Worm (Caenorhabditis elegans): Measurements from ENCODE around the gene srx-18.

Gene srx-18

DNA sequence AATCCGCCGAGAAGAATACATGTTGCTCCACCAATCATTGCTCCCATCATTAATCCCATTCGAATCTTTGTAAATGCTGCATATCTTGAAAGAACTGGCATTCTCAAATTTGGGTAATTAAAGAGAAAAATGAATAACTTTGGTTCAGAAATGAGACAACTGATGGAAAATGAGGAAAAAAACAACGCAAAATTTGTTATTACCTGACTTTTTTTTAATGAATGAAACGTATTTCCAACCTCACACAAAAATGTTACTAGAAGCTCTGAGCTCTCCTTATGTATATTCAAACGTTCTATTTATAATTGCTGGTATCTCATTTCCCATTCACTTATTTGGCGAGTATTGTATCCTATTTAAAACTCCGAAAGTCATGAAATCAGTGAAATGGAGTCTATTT is 3.8 kb upstream of the srx-18 start, which contains the start of the genes Y94A7B.11 and srh-292:
Gene Y94A7B.11, minus strand, starts transcription at position 101 of the 400 bp plus-strand sequence.
Gene srh-292, plus strand, starts transcription at position 251 of the 400 bp plus-strand sequence.
- no peak for TF ChIP-seq mes-2 (tag; optimal IDR thresholded peaks at IDR 0.05; ENCODE audit: poor library complexity, severe bottlenecking)
- no peak for TF ChIP-seq dmd-8 (GFP tag; IDR thresholded peaks at IDR 0.05)
- no peak for TF ChIP-seq nhr-42 (GFP tag; IDR thresholded peaks at IDR 0.05)
- no peak for TF ChIP-seq nhr-77 (tag; optimal IDR thresholded peaks at IDR 0.05)
- no peak for TF ChIP-seq cey-2 (tag; optimal IDR thresholded peaks at IDR 0.05; ENCODE audit: borderline replicate concordance, insufficient read depth)
- no peak for TF ChIP-seq daf-19 (GFP tag; conservative IDR thresholded peaks at IDR 0.05)
- TF ChIP-seq F37D6.2 (tag; optimal IDR thresholded peaks at IDR 0.05), result no peak
- no peak for TF ChIP-seq lin-1 (GFP tag; IDR thresholded peaks at IDR 0.05)
- TF ChIP-seq D1046.2 (GFP tag; IDR thresholded peaks at IDR 0.05), result no peak
- no peak for TF ChIP-seq hlh-11 (tag; optimal IDR thresholded peaks at IDR 0.05)
- no peak for TF ChIP-seq daf-16 (GFP tag; optimal IDR thresholded peaks at IDR 0.05)
- TF ChIP-seq daf-16 (tag; optimal IDR thresholded peaks at IDR 0.05), result no peak
- TF ChIP-seq daf-12 (tag; optimal IDR thresholded peaks at IDR 0.05), result no peak
- TF ChIP-seq Y105C5A.15 (GFP tag; IDR thresholded peaks at IDR 0.05), result no peak
- no peak for TF ChIP-seq madf-5 (GFP tag; IDR thresholded peaks at IDR 0.05)
- no peak for TF ChIP-seq dve-1 (tag; optimal IDR thresholded peaks at IDR 0.05; ENCODE audit: insufficient read depth)
- no peak for TF ChIP-seq ceh-62 (tag; optimal IDR thresholded peaks at IDR 0.05)
- no peak for TF ChIP-seq lin-38 (GFP tag; IDR thresholded peaks at IDR 0.05)
- no peak for TF ChIP-seq madf-9 (GFP tag; conservative IDR thresholded peaks at IDR 0.05)
- no peak for TF ChIP-seq unc-39 (tag; optimal IDR thresholded peaks at IDR 0.05)
- TF ChIP-seq dpl-1 (GFP tag; optimal IDR thresholded peaks at IDR 0.05), result no peak

DNA sequence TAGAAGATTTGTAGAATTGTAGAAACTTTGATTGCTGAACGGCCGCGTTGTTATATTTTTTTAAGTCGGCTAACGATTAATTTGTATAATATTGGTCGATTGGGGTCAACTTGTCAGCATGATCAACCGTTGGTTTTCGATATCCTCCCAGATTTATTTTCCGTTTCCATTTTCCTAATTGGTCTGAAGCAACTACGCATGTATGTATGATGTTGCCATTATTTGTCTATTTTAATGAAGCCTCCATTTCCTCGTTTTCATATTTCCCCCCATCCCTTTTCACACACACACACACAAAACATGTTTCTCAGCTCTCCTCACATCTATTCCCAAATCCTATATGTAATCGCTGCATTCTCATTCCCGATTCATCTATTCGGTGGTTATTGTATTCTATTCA is 1.8 kb upstream of the srx-18 start, which contains the start of gene srh-287:
Gene srh-287, plus strand, starts transcription at position 301 of the 400 bp plus-strand sequence.
- TF ChIP-seq F10B5.3 (tag; optimal IDR thresholded peaks at IDR 0.05) (no peak), ceh-28 (tag; optimal IDR thresholded peaks at IDR 0.05) (no peak), tag-97 (GFP tag; IDR thresholded peaks at IDR 0.05) (no peak), pha-4 (GFP tag; IDR thresholded peaks at IDR 0.05) (no peak), pha-4 (tag; optimal IDR thresholded peaks at IDR 0.05) (no peak), lim-7 (GFP tag; IDR thresholded peaks at IDR 0.05) (no peak), nhr-76 (tag; optimal IDR thresholded peaks at IDR 0.05) (no peak), tra-1 (GFP tag; IDR thresholded peaks at IDR 0.05) (no peak), daf-8 (GFP tag; IDR thresholded peaks at IDR 0.05) (no peak), lin-38 (GFP tag; IDR thresholded peaks at IDR 0.05) (no peak), aly-2 (tag; optimal IDR thresholded peaks at IDR 0.05) (no peak), ZK337.2 (GFP tag; IDR thresholded peaks at IDR 0.05) (no peak)

DNA sequence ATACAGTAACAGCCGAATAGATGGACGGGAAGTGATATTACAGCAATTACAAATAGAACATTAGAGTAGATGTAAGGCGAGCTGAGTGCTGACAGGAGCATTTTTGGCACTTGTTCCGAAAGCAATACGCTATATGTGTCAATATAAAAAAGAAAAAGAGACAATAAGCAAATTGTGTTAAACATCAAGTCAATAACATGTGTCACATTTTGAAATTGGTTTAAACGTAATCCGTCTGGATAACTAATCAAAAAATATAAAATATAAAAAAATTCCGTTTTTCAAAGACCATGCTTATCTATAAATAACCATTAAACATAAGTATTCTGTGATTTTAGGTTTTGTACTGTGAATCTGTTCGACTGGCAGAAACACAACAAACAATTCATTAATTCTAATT is 3.0 kb downstream of the srx-18 start, which contains the start of gene srh-288:
Gene srh-288, minus strand, starts transcription at position 101 of the 400 bp plus-strand sequence.
- TF ChIP-seq lin-13 (GFP tag; optimal IDR thresholded peaks at IDR 0.05), result no peak
- no peak for TF ChIP-seq spr-1 (tag; optimal IDR thresholded peaks at IDR 0.05)
- no peak for TF ChIP-seq zag-1 (tag; optimal IDR thresholded peaks at IDR 0.05)
- TF ChIP-seq gei-8 (GFP tag; optimal IDR thresholded peaks at IDR 0.05), result no peak
- TF ChIP-seq lin-15B (tag; optimal IDR thresholded peaks at IDR 0.05), result no peak
- no peak for TF ChIP-seq dmd-8 (GFP tag; IDR thresholded peaks at IDR 0.05)
- no peak for TF ChIP-seq nhr-41 (GFP tag; IDR thresholded peaks at IDR 0.05)
- TF ChIP-seq egl-43 (GFP tag; IDR thresholded peaks at IDR 0.05), result no peak
- no peak for TF ChIP-seq snpc-1.2 (GFP tag; IDR thresholded peaks at IDR 0.05)
- no peak for TF ChIP-seq daf-8 (GFP tag; IDR thresholded peaks at IDR 0.05)
- TF ChIP-seq daf-12 (tag; optimal IDR thresholded peaks at IDR 0.05), result no peak

Data from whole organism, L4 larva.